Fruit fly (Drosophila melanogaster) whole organism, embryonic: Measurements from ENCODE around the gene syd.

Experiments used
- Bdp1 ChIP-seq: fragments of 200-800 bp; sonication (Bioruptor generic); optimal IDR thresholded peaks from 3 replicates; lab custom pipeline; 2016; ENCODE audit warnings: missing biosample characterization, missing genetic modification characterization
- BtbVII ChIP-seq: fragments of 200-800 bp; sonication (Bioruptor generic); optimal IDR thresholded peaks from 3 replicates; lab custom pipeline; 2017; ENCODE audit warnings: missing biosample characterization, mild to moderate bottlenecking, missing genetic modification characterization
- C15 ChIP-seq: fragments of 200-800 bp; sonication (Bioruptor generic); IDR thresholded peaks from 3 replicates; pipeline ENCODE4 v1.3.6; 2022; ENCODE audit warnings: missing biosample characterization, missing genetic modification characterization
- CG10565 ChIP-seq: fragments of 200-800 bp; sonication (Bioruptor generic); optimal IDR thresholded peaks from 3 replicates; lab custom pipeline; 2016; ENCODE audit warnings: missing biosample characterization, mild to moderate bottlenecking, missing genetic modification characterization
- CG15514 ChIP-seq: fragments of 200-800 bp; sonication (Bioruptor generic); optimal IDR thresholded peaks from 3 replicates; lab custom pipeline; 2017; ENCODE audit warnings: missing biosample characterization, missing genetic modification characterization, mild to moderate bottlenecking, moderate library complexity, missing genetic modification reagents
- CG18011 ChIP-seq: fragments of 200-800 bp; sonication (Bioruptor generic); optimal IDR thresholded peaks from 2 replicates; lab custom pipeline; 2017; ENCODE audit warnings: missing biosample characterization, missing genetic modification characterization, mild to moderate bottlenecking, moderate library complexity, missing genotype
- CG1832 ChIP-seq: fragments of 200-800 bp; sonication (Bioruptor generic); optimal IDR thresholded peaks from 2 replicates; lab custom pipeline; 2017; ENCODE audit warnings: missing biosample characterization, mild to moderate bottlenecking, missing genetic modification characterization, inconsistent platforms
- CG18619 ChIP-seq: fragments of 200-800 bp; sonication (Bioruptor generic); optimal IDR thresholded peaks from 3 replicates; lab custom pipeline; 2017; ENCODE audit warnings: missing biosample characterization, mild to moderate bottlenecking, missing genetic modification characterization
- CG3281 ChIP-seq: fragments of 200-800 bp; sonication (Bioruptor generic); optimal IDR thresholded peaks from 3 replicates; lab custom pipeline; 2017; ENCODE audit warnings: missing biosample characterization, mild to moderate bottlenecking, missing genetic modification characterization
- CG34422 ChIP-seq: fragments of 200-800 bp; sonication (Bioruptor generic); IDR thresholded peaks from 3 replicates; pipeline ENCODE4 v1.3.6; 2022; ENCODE audit warnings: missing biosample characterization, missing genetic modification characterization
- CG4328 ChIP-seq: fragments of 200-800 bp; sonication (Bioruptor generic); optimal IDR thresholded peaks from 3 replicates; lab custom pipeline; 2017; ENCODE audit warnings: missing biosample characterization, missing genetic modification reagents, missing genetic modification characterization
- CG4617 ChIP-seq: fragments of 200-800 bp; sonication (Bioruptor generic); optimal IDR thresholded peaks from 3 replicates; lab custom pipeline; 2016; ENCODE audit warnings: missing biosample characterization, missing genetic modification characterization, borderline replicate concordance
- CG6791 ChIP-seq: fragments of 200-800 bp; sonication (Bioruptor generic); IDR thresholded peaks from 3 replicates; pipeline ENCODE4 v1.3.6; 2022; ENCODE audit warnings: missing biosample characterization, missing genetic modification characterization; ENCODE audit not compliant: partially characterized antibody
- CG6854 ChIP-seq: fragments of 200-800 bp; sonication (Bioruptor generic); optimal IDR thresholded peaks from 3 replicates; lab custom pipeline; 2017; ENCODE audit warnings: missing biosample characterization, mild to moderate bottlenecking, missing genetic modification characterization
- CG7271 ChIP-seq: fragments of 200-800 bp; sonication (Bioruptor generic); optimal IDR thresholded peaks from 2 replicates; lab custom pipeline; 2018; ENCODE audit warnings: missing biosample characterization, mild to moderate bottlenecking, missing genetic modification characterization, moderate library complexity
- CG7928 ChIP-seq: fragments of 200-800 bp; sonication (Bioruptor generic); optimal IDR thresholded peaks from 2 replicates; lab custom pipeline; 2017; ENCODE audit warnings: missing biosample characterization, mild to moderate bottlenecking, missing genetic modification characterization
- CG8281 ChIP-seq: fragments of 200-800 bp; sonication (Bioruptor generic); optimal IDR thresholded peaks from 2 replicates; lab custom pipeline; 2018; ENCODE audit warnings: missing biosample characterization, mild to moderate bottlenecking, missing genetic modification characterization, moderate library complexity
- CG8944 ChIP-seq: fragments of 200-800 bp; sonication (Bioruptor generic); optimal IDR thresholded peaks from 3 replicates; lab custom pipeline; 2016; ENCODE audit warnings: missing biosample characterization, missing genetic modification characterization
- CG9437 ChIP-seq: fragments of 200-800 bp; sonication (Bioruptor generic); optimal IDR thresholded peaks from 2 replicates; lab custom pipeline; 2018; ENCODE audit warnings: missing biosample characterization, mild to moderate bottlenecking, missing genetic modification characterization
- CG9609 ChIP-seq: fragments of 200-800 bp; sonication (Bioruptor generic); optimal IDR thresholded peaks from 3 replicates; lab custom pipeline; 2016; ENCODE audit warnings: missing biosample characterization, missing genetic modification characterization
- H15 ChIP-seq: fragments of 200-800 bp; sonication (Bioruptor generic); IDR thresholded peaks from 3 replicates; pipeline ENCODE4 v1.3.6; 2022; ENCODE audit warnings: missing biosample characterization, missing genetic modification characterization
- HHEX ChIP-seq: fragments of 200-800 bp; sonication (Bioruptor generic); optimal IDR thresholded peaks from 3 replicates; lab custom pipeline; 2017; ENCODE audit warnings: missing biosample characterization, mild to moderate bottlenecking, missing genetic modification characterization, missing genetic modification reagents
- Jarid2 ChIP-seq: fragments of 200-800 bp; sonication (Bioruptor generic); optimal IDR thresholded peaks from 3 replicates; lab custom pipeline; 2017; ENCODE audit warnings: mild to moderate bottlenecking, missing biosample characterization, missing genetic modification reagents, missing genetic modification characterization
- Med ChIP-seq: fragments of 200-800 bp; sonication (Bioruptor generic); peaks from one replicate; lab custom pipeline; 2016; ENCODE audit warnings: missing biosample characterization, missing genetic modification characterization, mild to moderate bottlenecking, inconsistent platforms, moderate library complexity
- NK7.1 ChIP-seq: fragments of 200-800 bp; sonication (Bioruptor generic); optimal IDR thresholded peaks from 3 replicates; lab custom pipeline; 2016; ENCODE audit warnings: missing biosample characterization, missing genetic modification characterization
- Nf-YC ChIP-seq: fragments of 200-800 bp; optimal IDR thresholded peaks from 3 replicates; lab custom pipeline; 2019; ENCODE audit warnings: missing biosample characterization, mild to moderate bottlenecking, missing genetic modification characterization, moderate library complexity
- Opbp ChIP-seq: fragments of 200-800 bp; sonication (Bioruptor generic); IDR thresholded peaks from 3 replicates; pipeline ENCODE4 v1.3.6; 2022; ENCODE audit warnings: missing biosample characterization, missing genetic modification characterization; ENCODE audit not compliant: partially characterized antibody
- Ptx1 ChIP-seq: fragments of 200-800 bp; sonication (Bioruptor generic); IDR thresholded peaks from 2 replicates; pipeline ENCODE4 v1.3.6; 2022; ENCODE audit warnings: missing biosample characterization, missing genetic modification characterization
- Ravus ChIP-seq: fragments of 200-800 bp; sonication (Bioruptor generic); IDR thresholded peaks from 2 replicates; pipeline ENCODE4 v1.3.6; 2022; ENCODE audit warnings: missing biosample characterization, missing genetic modification characterization
- Sox100B ChIP-seq: fragments of 200-800 bp; sonication (Bioruptor generic); optimal IDR thresholded peaks from 3 replicates; lab custom pipeline; 2018; ENCODE audit warnings: missing biosample characterization, mild to moderate bottlenecking, missing genetic modification characterization
- Sox102F ChIP-seq: fragments of 200-800 bp; sonication (Bioruptor generic); optimal IDR thresholded peaks from 2 replicates; lab custom pipeline; 2018; ENCODE audit warnings: missing biosample characterization, mild to moderate bottlenecking, missing genetic modification characterization, moderate library complexity
- Usf ChIP-seq: fragments of 200-800 bp; sonication (Bioruptor generic); optimal IDR thresholded peaks from 2 replicates; lab custom pipeline; 2017; ENCODE audit warnings: missing genotype, missing biosample characterization, missing genetic modification characterization
- ab ChIP-seq: fragments of 200-800 bp; sonication (Bioruptor generic); optimal IDR thresholded peaks from 2 replicates; lab custom pipeline; 2016; ENCODE audit warnings: missing biosample characterization, missing genetic modification characterization
- aop ChIP-seq: fragments of 200-800 bp; sonication (Bioruptor generic); IDR thresholded peaks from 2 replicates; pipeline ENCODE4 v1.3.6; 2022; ENCODE audit warnings: missing biosample characterization, missing genetic modification characterization
- btn ChIP-seq: fragments of 200-800 bp; sonication (Bioruptor generic); optimal IDR thresholded peaks from 2 replicates; lab custom pipeline; 2016; ENCODE audit warnings: missing biosample characterization, missing genetic modification characterization
- chinmo ChIP-seq: fragments of 200-800 bp; sonication (Bioruptor generic); IDR thresholded peaks from 4 replicates; pipeline ENCODE4 v1.3.6; 2022; ENCODE audit warnings: missing biosample characterization, missing genetic modification characterization; ENCODE audit not compliant: partially characterized antibody
- ci ChIP-seq: fragments of 200-800 bp; sonication (Bioruptor generic); IDR thresholded peaks from 3 replicates; pipeline ENCODE4 v1.3.6; 2022; ENCODE audit warnings: missing biosample characterization, missing genetic modification characterization
- emc ChIP-seq: fragments of 200-800 bp; sonication (Bioruptor generic); optimal IDR thresholded peaks from 2 replicates; lab custom pipeline; 2016; ENCODE audit warnings: missing biosample characterization, missing genetic modification characterization
- grau ChIP-seq: fragments of 200-800 bp; optimal IDR thresholded peaks from 3 replicates; lab custom pipeline; 2019; ENCODE audit warnings: missing biosample characterization, mild to moderate bottlenecking, missing genetic modification characterization, moderate library complexity
- insv ChIP-seq, 2 experiments: fragments of 200-800 bp; sonication (Bioruptor generic); optimal IDR thresholded peaks; 3 replicates each; lab custom pipeline; 2016 to 2018; ENCODE audit warnings: missing biosample characterization in 2 of 2, missing genetic modification characterization in 2 of 2
- luna ChIP-seq: fragments of 200-800 bp; sonication (Bioruptor generic); optimal IDR thresholded peaks from 2 replicates; lab custom pipeline; 2016; ENCODE audit warnings: missing biosample characterization, missing genetic modification characterization
- onecut ChIP-seq: fragments of 200-800 bp; sonication (Bioruptor generic); IDR thresholded peaks from 2 replicates; pipeline ENCODE4 v1.3.6; 2022; ENCODE audit warnings: missing biosample characterization, missing genetic modification characterization
- pita ChIP-seq: fragments of 200-800 bp; sonication (Bioruptor generic); optimal IDR thresholded peaks from 2 replicates; lab custom pipeline; 2017; ENCODE audit warnings: missing biosample characterization, mild to moderate bottlenecking, missing genetic modification characterization
- ranshi ChIP-seq: fragments of 200-800 bp; sonication (Bioruptor generic); IDR thresholded peaks from 2 replicates; pipeline ENCODE4 v1.3.6; 2022; ENCODE audit warnings: missing biosample characterization, missing genetic modification characterization
- ro ChIP-seq: fragments of 200-800 bp; sonication (Bioruptor generic); IDR thresholded peaks from 2 replicates; pipeline ENCODE4 v1.3.6; 2022; ENCODE audit warnings: missing biosample characterization, missing genetic modification characterization
- stc ChIP-seq: fragments of 200-800 bp; sonication (Bioruptor generic); IDR thresholded peaks from 2 replicates; pipeline ENCODE4 v1.3.6; 2022; ENCODE audit warnings: missing biosample characterization, missing genetic modification characterization
- tna ChIP-seq: fragments of 200-800 bp; sonication (Bioruptor generic); IDR thresholded peaks from 2 replicates; pipeline ENCODE4 v1.3.6; 2022; ENCODE audit warnings: missing biosample characterization, missing genetic modification characterization; ENCODE audit not compliant: partially characterized antibody
- ttk ChIP-seq: fragments of 200-800 bp; sonication (Bioruptor generic); IDR thresholded peaks from 2 replicates; pipeline ENCODE4 v2.1.2; 2022; ENCODE audit warnings: missing biosample characterization, missing genetic modification characterization
- unc-4 ChIP-seq: fragments of 200-800 bp; sonication (Bioruptor generic); IDR thresholded peaks from 2 replicates; pipeline ENCODE4 v1.3.6; 2022; ENCODE audit warnings: missing biosample characterization, missing genetic modification characterization; ENCODE audit not compliant: partially characterized antibody
- zf30C ChIP-seq: fragments of 200-800 bp; sonication (Bioruptor generic); optimal IDR thresholded peaks from 3 replicates; lab custom pipeline; 2018; ENCODE audit warnings: missing biosample characterization, mild to moderate bottlenecking, missing genetic modification characterization

The syd gene

dm6 chr3L:7968422-7969030 is 32.6 kb upstream of the syd start (continued):
- no peak for TF ChIP-seq CG18619 (GFP tag; lab: Kevin White, UChicago)
- TF ChIP-seq Sox102F (GFP tag; lab: Kevin White, UChicago) = no peak
- no peak for TF ChIP-seq CG4328 (GFP tag; lab: Kevin White, UChicago)
- 0 out of 3 replicates have a peak, but pooled peaks have one; percentile 24 for TF ChIP-seq ci (GFP tag; lab: Robert Waterston, UW)
- TF ChIP-seq ab (GFP tag; lab: Kevin White, UChicago) = no peak
- TF ChIP-seq C15 = no peak
- no peak for TF ChIP-seq Ravus (GFP tag; lab: Robert Waterston, UW)
- no peak for TF ChIP-seq NK7.1
- TF ChIP-seq Sox100B (GFP tag; lab: Kevin White, UChicago) = no peak
- TF ChIP-seq ttk (GFP tag; lab: Robert Waterston, UW) = no peak
- TF ChIP-seq emc (GFP tag; lab: Kevin White, UChicago) = no peak
- no peak for TF ChIP-seq zf30C (GFP tag; lab: Kevin White, UChicago)
- no peak for TF ChIP-seq stc (GFP tag; lab: Robert Waterston, UW)
- TF ChIP-seq Jarid2 (GFP tag; lab: Kevin White, UChicago) = no peak
- no peak for TF ChIP-seq BtbVII (GFP tag; lab: Kevin White, UChicago)
- no peak for TF ChIP-seq H15 (GFP tag; lab: Robert Waterston, UW)
- TF ChIP-seq insv (GFP tag; optimal IDR thresholded peaks at IDR 0.05; lab: Kevin White, UChicago) = no peak
- TF ChIP-seq CG3281 = no peak
- no peak for TF ChIP-seq chinmo
- TF ChIP-seq onecut (GFP tag; lab: Robert Waterston, UW) = no peak
- no peak for TF ChIP-seq CG4617
- TF ChIP-seq grau = no peak
- no peak for TF ChIP-seq CG8281 (tag; lab: Kevin White, UChicago)
- TF ChIP-seq Nf-YC (tag; lab: Kevin White, UChicago) = peak; percentile 70
- no peak for TF ChIP-seq CG15514 (GFP tag; lab: Kevin White, UChicago)
- TF ChIP-seq Opbp (GFP tag; lab: Robert Waterston, UW) = no peak
- no peak for TF ChIP-seq CG9609 (GFP tag; lab: Kevin White, UChicago)
- no peak for TF ChIP-seq unc-4 (GFP tag; lab: Robert Waterston, UW)
- TF ChIP-seq CG1832 (GFP tag; lab: Kevin White, UChicago) = peak; percentile 7
- no peak for TF ChIP-seq ro
- no peak for TF ChIP-seq CG10565 (GFP tag; lab: Kevin White, UChicago)
- TF ChIP-seq luna = no peak
- peak; percentile 60 for TF ChIP-seq Med (GFP tag; lab: Kevin White, UChicago)
- TF ChIP-seq HHEX (GFP tag; lab: Kevin White, UChicago) = no peak
- TF ChIP-seq aop (GFP tag; lab: Robert Waterston, UW) = no peak
- TF ChIP-seq Usf = no peak
- no peak for TF ChIP-seq CG34422 (GFP tag; lab: Robert Waterston, UW)
- 0 out of 3 replicates have a peak, but pooled peaks have one; percentile 29 for TF ChIP-seq CG6791 (GFP tag; lab: Robert Waterston, UW)
- TF ChIP-seq CG6854 = no peak
- no peak for TF ChIP-seq Ptx1
- TF ChIP-seq CG18011 = no peak
- no peak for TF ChIP-seq CG7271 (tag; lab: Kevin White, UChicago)
- TF ChIP-seq CG8944 (GFP tag; lab: Kevin White, UChicago) = no peak
- TF ChIP-seq CG9437 (GFP tag; lab: Kevin White, UChicago) = no peak
- TF ChIP-seq CG7928 = no peak
- TF ChIP-seq btn = no peak
- TF ChIP-seq Bdp1 = no peak
- TF ChIP-seq pita (GFP tag; lab: Kevin White, UChicago) = no peak
- no peak for TF ChIP-seq tna (GFP tag; lab: Robert Waterston, UW)
- TF ChIP-seq ranshi (GFP tag; lab: Robert Waterston, UW) = no peak
